Worm (Caenorhabditis elegans): ENCODE measurements around the gene C05G5.7.

C05G5.7 gene

DNA sequence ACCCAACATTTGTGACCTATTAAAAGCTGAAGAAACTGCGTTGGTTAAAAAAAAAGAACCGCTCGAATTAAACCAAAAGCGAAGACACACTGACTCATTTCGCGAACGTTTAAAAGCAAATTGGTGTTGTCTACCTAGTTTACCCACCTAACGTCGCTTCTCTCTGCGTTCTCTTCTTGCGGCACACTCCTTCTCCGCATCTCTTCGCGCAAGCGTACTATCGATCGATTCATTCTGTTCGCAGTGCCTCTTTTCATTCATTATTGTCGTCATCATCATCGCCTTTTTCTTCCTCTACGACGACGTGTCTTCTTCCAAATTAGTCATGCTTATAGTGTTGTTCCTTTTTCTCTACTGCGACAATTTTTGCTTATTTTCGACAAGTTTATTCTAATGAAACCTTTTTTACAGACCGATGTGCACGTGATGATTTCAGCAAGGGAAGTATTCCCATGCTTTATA is 32.4 kb downstream of the C05G5.7 start, which contains the start of gene atrn-1:
atrn-1 (plus strand) TSS at position 412 of the 462 bp plus-strand sequence.
- TF ChIP-seq odd-2 (tag; optimal IDR thresholded peaks at IDR 0.05) (no peak), C08G9.2 (tag; optimal IDR thresholded peaks at IDR 0.05) (no peak), ceh-24 (tag; optimal IDR thresholded peaks at IDR 0.05) (no peak), ceh-18 (tag; optimal IDR thresholded peaks at IDR 0.05) (no peak), pag-3 (tag; optimal IDR thresholded peaks at IDR 0.05; ENCODE audit: borderline replicate concordance) (no peak), elt-4 (tag; optimal IDR thresholded peaks at IDR 0.05) (no peak), ahr-1 (tag; optimal IDR thresholded peaks at IDR 0.05) (no peak), che-1 (tag; optimal IDR thresholded peaks at IDR 0.05) (no peak), ceh-48 (tag; optimal IDR thresholded peaks at IDR 0.05) (peak; percentile 48), nhr-11 (tag; optimal IDR thresholded peaks at IDR 0.05) (no peak), tbx-7 (tag; optimal IDR thresholded peaks at IDR 0.05) (no peak), nhr-232 (tag; optimal IDR thresholded peaks at IDR 0.05) (no peak), syd-9 (tag; optimal IDR thresholded peaks at IDR 0.05) (no peak), ceh-30 (tag; optimal IDR thresholded peaks at IDR 0.05) (no peak), ceh-14 (tag; optimal IDR thresholded peaks at IDR 0.05) (no peak), ceh-31 (tag; optimal IDR thresholded peaks at IDR 0.05) (peak; percentile 44)

DNA sequence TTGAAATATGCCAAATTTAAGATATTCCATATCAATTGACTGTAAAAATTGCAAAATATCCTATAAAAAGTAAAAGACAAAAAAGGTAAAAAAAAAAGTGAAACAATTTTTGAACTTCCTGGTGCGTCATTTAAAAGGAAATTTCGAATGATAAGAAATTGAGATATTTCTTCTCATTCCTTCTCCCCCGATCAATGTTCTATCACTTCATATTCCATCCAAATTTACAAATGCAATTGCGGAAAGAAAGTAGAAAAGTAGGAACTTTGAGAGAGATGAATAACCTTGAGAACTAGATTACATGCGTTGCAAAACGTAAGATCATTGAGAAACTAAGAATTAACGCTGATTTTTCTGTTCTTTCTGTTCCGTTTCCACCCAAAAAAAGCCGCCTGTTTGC is 34.0 kb downstream of the C05G5.7 start:
- TF ChIP-seq ceh-48 (tag; optimal IDR thresholded peaks at IDR 0.05) (no peak), hlh-6 (tag; optimal IDR thresholded peaks at IDR 0.05) (no peak), ceh-19 (GFP tag; optimal IDR thresholded peaks at IDR 0.05) (no peak), zip-5 (tag; optimal IDR thresholded peaks at IDR 0.05) (no peak), ceh-45 (GFP tag; IDR thresholded peaks at IDR 0.05) (no peak), K09A11.1 (tag; optimal IDR thresholded peaks at IDR 0.05; ENCODE audit: insufficient read depth) (no peak), ceh-30 (tag; optimal IDR thresholded peaks at IDR 0.05) (no peak)

DNA sequence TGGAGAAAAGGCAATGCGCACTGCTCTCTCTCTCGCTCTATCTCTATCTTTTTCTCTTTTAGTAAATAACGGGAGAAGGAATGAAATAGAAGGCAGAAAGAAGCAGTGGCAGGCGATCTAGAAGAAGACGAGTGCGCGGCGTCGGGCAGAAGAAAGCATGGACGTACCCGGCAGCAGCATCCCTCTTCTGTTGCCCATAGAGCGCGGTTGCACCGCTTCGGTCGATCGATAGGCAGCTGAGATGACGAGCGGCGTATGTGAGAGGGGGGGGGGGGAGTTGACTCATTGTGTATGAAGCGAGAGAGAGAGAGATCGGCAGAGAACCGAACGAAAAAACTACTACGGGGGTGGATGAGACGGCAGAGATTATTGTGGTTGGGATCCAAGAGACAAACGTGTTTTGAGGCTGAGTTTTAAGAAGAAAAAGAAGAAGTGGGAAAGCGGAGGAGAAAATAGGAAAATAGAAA is 35.4 kb downstream of the C05G5.7 start:
- TF ChIP-seq pqm-1 (tag; optimal IDR thresholded peaks at IDR 0.05): peak; percentile 57
- TF ChIP-seq ceh-2 (tag; optimal IDR thresholded peaks at IDR 0.05): peak; percentile 15
- TF ChIP-seq K09A11.1 (tag; optimal IDR thresholded peaks at IDR 0.05; ENCODE audit: insufficient read depth): peak; percentile 26
- peak; percentile 44 for TF ChIP-seq syd-9 (tag; optimal IDR thresholded peaks at IDR 0.05)
- no peak for TF ChIP-seq ttx-3 (tag; optimal IDR thresholded peaks at IDR 0.05)
- no peak for TF ChIP-seq lim-6 (tag; optimal IDR thresholded peaks at IDR 0.05)
- no peak for TF ChIP-seq zip-5 (tag; optimal IDR thresholded peaks at IDR 0.05)
- no peak for TF ChIP-seq ceh-30 (tag; optimal IDR thresholded peaks at IDR 0.05)
- TF ChIP-seq odd-2 (tag; optimal IDR thresholded peaks at IDR 0.05): no peak
- TF ChIP-seq pat-9 (tag; optimal IDR thresholded peaks at IDR 0.05): no peak
- peak; percentile 44 for TF ChIP-seq elt-2 (tag; optimal IDR thresholded peaks at IDR 0.05)
- TF ChIP-seq unc-42 (tag; optimal IDR thresholded peaks at IDR 0.05): peak; percentile 89
- TF ChIP-seq ama-1 (optimal IDR thresholded peaks at IDR 0.05): no peak
- TF ChIP-seq C38D4.7 (GFP tag; optimal IDR thresholded peaks at IDR 0.05): no peak
- TF ChIP-seq gmeb-2 (tag; optimal IDR thresholded peaks at IDR 0.05): no peak
- no peak for TF ChIP-seq sox-4 (tag; optimal IDR thresholded peaks at IDR 0.05)
- peak; percentile 81 for TF ChIP-seq tbx-2 (tag; optimal IDR thresholded peaks at IDR 0.05)
- no peak for TF ChIP-seq hlh-13 (GFP tag; optimal IDR thresholded peaks at IDR 0.05)
- TF ChIP-seq F13H6.1 (tag; optimal IDR thresholded peaks at IDR 0.05): peak; percentile 43
- no peak for TF ChIP-seq nhr-232 (tag; optimal IDR thresholded peaks at IDR 0.05)
- no peak for TF ChIP-seq elt-4 (tag; optimal IDR thresholded peaks at IDR 0.05)
- TF ChIP-seq ceh-9 (tag; optimal IDR thresholded peaks at IDR 0.05): no peak
- peak; percentile 97 for TF ChIP-seq ceh-18 (tag; optimal IDR thresholded peaks at IDR 0.05)
- peak; percentile 11 for TF ChIP-seq fax-1 (tag; optimal IDR thresholded peaks at IDR 0.05)
- TF ChIP-seq ceh-22 (tag; optimal IDR thresholded peaks at IDR 0.05): no peak
- no peak for TF ChIP-seq pha-4 (tag; optimal IDR thresholded peaks at IDR 0.05)
- peak; percentile 48 for TF ChIP-seq C08G9.2 (tag; optimal IDR thresholded peaks at IDR 0.05)
- TF ChIP-seq Y22D7AL.16 (tag; optimal IDR thresholded peaks at IDR 0.05): no peak
- TF ChIP-seq hlh-8 (tag; optimal IDR thresholded peaks at IDR 0.05): no peak
- TF ChIP-seq ceh-31 (tag; optimal IDR thresholded peaks at IDR 0.05): peak; percentile 92
- TF ChIP-seq ceh-19 (GFP tag; optimal IDR thresholded peaks at IDR 0.05): peak; percentile 80
- no peak for TF ChIP-seq pha-2 (tag; optimal IDR thresholded peaks at IDR 0.05)
- no peak for TF ChIP-seq unc-3 (GFP tag; conservative IDR thresholded peaks at IDR 0.05)
- TF ChIP-seq unc-3 (tag; optimal IDR thresholded peaks at IDR 0.05): peak; percentile 61
- peak; percentile 84 for TF ChIP-seq sdc-2 (tag; optimal IDR thresholded peaks at IDR 0.05)
- peak; percentile 51 for TF ChIP-seq ets-4 (tag; optimal IDR thresholded peaks at IDR 0.05)
- TF ChIP-seq hlh-6 (tag; optimal IDR thresholded peaks at IDR 0.05): peak; percentile 45
- TF ChIP-seq eyg-1 (tag; optimal IDR thresholded peaks at IDR 0.05): no peak
- TF ChIP-seq che-1 (tag; optimal IDR thresholded peaks at IDR 0.05): peak; percentile 18
- TF ChIP-seq ztf-16 (tag; optimal IDR thresholded peaks at IDR 0.05): peak; percentile 49

All from whole organism, late embryonic.